Worm (Caenorhabditis elegans): ENCODE measurements around the gene sma-9.

DNA sequence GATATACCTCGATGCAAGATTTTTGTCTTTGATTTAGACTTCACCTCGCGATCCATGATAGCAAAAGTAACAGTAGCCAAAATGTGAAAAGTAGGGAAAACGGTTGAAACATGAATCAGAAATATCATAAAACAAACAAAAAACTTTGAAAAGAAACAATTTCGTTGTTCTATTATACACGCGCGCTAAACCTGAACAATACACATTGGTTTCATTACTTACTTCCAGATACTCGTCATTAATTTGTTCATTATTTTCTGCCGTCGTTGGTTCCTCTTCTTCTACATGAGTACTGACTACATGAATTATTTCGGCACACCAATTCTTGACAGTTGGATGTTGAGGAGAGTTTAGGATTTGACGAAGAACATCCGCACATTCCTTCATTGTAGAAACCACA lies 51.4 kb downstream of the sma-9 start, which contains the start of gene F31B12.3:
- TF ChIP-seq pha-4 (GFP tag; IDR thresholded peaks at IDR 0.05), result no peak
- no peak for TF ChIP-seq pha-4 (tag; optimal IDR thresholded peaks at IDR 0.05)
- no peak for TF ChIP-seq unc-62 (GFP tag; optimal IDR thresholded peaks at IDR 0.05 in 1 of 2)
- TF ChIP-seq unc-62 (tag; optimal IDR thresholded peaks at IDR 0.05), result no peak
- TF ChIP-seq aha-1 (tag), result no peak
- no peak for TF ChIP-seq snpc-4 (tag; optimal IDR thresholded peaks at IDR 0.05)
- TF ChIP-seq zag-1 (tag; optimal IDR thresholded peaks at IDR 0.05), result no peak
- no peak for TF ChIP-seq nhr-237 (tag; optimal IDR thresholded peaks at IDR 0.05)
- TF ChIP-seq lin-13 (GFP tag; optimal IDR thresholded peaks at IDR 0.05), result no peak
- no peak for TF ChIP-seq arid-1 (GFP tag; conservative IDR thresholded peaks at IDR 0.05)
- no peak for TF ChIP-seq nhr-76 (tag; optimal IDR thresholded peaks at IDR 0.05)
- TF ChIP-seq nhr-11 (tag; optimal IDR thresholded peaks at IDR 0.05), result no peak
- TF ChIP-seq jun-1 (tag; optimal IDR thresholded peaks at IDR 0.05), result no peak
- no peak for TF ChIP-seq php-3 (GFP tag; IDR thresholded peaks at IDR 0.05)
- no peak for TF ChIP-seq nhr-6 (tag; optimal IDR thresholded peaks at IDR 0.05)
